Worm (Caenorhabditis elegans) whole organism, L1 larva: Measurements from ENCODE around the gene pal-1.

Source experiments
- C16A3.4 ChIP-seq: fragments of 150-350 bp; optimal IDR thresholded peaks from 2 replicates; lab custom pipeline; 2014; ENCODE audit warnings: missing biosample characterization, missing genetic modification characterization
- C34B4.2 ChIP-seq: sonication (generic microtip); optimal IDR thresholded peaks from 2 replicates; lab custom pipeline; 2017; ENCODE audit warnings: mild to moderate bottlenecking, missing genetic modification characterization, missing compliant biosample characterization
- F16B12.6 ChIP-seq: fragments of 150-350 bp; optimal IDR thresholded peaks from 2 replicates; lab custom pipeline; 2014; ENCODE audit warnings: missing biosample characterization, missing genetic modification characterization
- aha-1 ChIP-seq: fragments of 150-350 bp; optimal IDR thresholded peaks from 2 replicates; lab custom pipeline; 2014; ENCODE audit warnings: missing biosample characterization, missing genetic modification characterization
- ama-1 ChIP-seq: fragments of 150-350 bp; optimal IDR thresholded peaks from 2 replicates; lab custom pipeline; 2014
- blmp-1 ChIP-seq: fragments of 150-350 bp; optimal IDR thresholded peaks from 2 replicates; lab custom pipeline; 2014; ENCODE audit warnings: missing biosample characterization, missing genetic modification characterization
- ceh-82 ChIP-seq, 3 experiments: fragments of 150-350 bp in 1 of 3; sonication (generic microtip) in 2 of 3; optimal IDR thresholded peaks; 2 replicates each; lab custom pipeline; 2014 to 2017; ENCODE audit warnings: missing biosample characterization in 3 of 3, missing genetic modification characterization in 3 of 3
- ces-1 ChIP-seq: fragments of 150-350 bp; optimal IDR thresholded peaks from 2 replicates; lab custom pipeline; 2014; ENCODE audit warnings: missing biosample characterization, missing genetic modification reagents, missing genetic modification characterization
- egl-13 ChIP-seq: sonication (generic microtip); optimal IDR thresholded peaks from 2 replicates; lab custom pipeline; 2016; ENCODE audit warnings: missing genotype, missing genetic modification reagents, missing genetic modification characterization, missing compliant biosample characterization
- egl-27 ChIP-seq, 2 experiments: fragments of 150-350 bp in 1 of 2; sonication (generic microtip); optimal IDR thresholded peaks; 3 replicates each; lab custom pipeline; 2017 to 2018; ENCODE audit warnings: missing biosample characterization in 2 of 2, missing genetic modification characterization in 2 of 2, missing genetic modification reagents in 2 of 2
- elt-2 ChIP-seq: sonication (generic microtip); optimal IDR thresholded peaks from 2 replicates; lab custom pipeline; 2016; ENCODE audit warnings: missing genetic modification characterization, mild to moderate bottlenecking, inconsistent platforms, missing compliant biosample characterization, missing genetic modification reagents
- elt-3 ChIP-seq, 6 experiments: fragments of 150-350 bp in 1 of 6; sonication (generic microtip); optimal IDR thresholded peaks; 2 replicates each; lab custom pipeline; 2017 to 2018; ENCODE audit warnings: missing biosample characterization in 6 of 6, missing genetic modification characterization in 6 of 6, inconsistent platforms in 1 of 6
- fkh-10 ChIP-seq: sonication (generic microtip); optimal IDR thresholded peaks from 2 replicates; lab custom pipeline; 2017; ENCODE audit warnings: missing biosample characterization, missing genetic modification reagents, missing genetic modification characterization
- fkh-8 ChIP-seq: sonication (generic microtip); optimal IDR thresholded peaks from 2 replicates; lab custom pipeline; 2016; ENCODE audit warnings: mild to moderate bottlenecking, missing genetic modification characterization, missing compliant biosample characterization
- fos-1 ChIP-seq: fragments of 150-350 bp; optimal IDR thresholded peaks from 2 replicates; lab custom pipeline; 2014; ENCODE audit warnings: missing biosample characterization, missing genetic modification characterization
- hlh-4 ChIP-seq: sonication (generic microtip); optimal IDR thresholded peaks from 2 replicates; lab custom pipeline; 2016; ENCODE audit warnings: mild to moderate bottlenecking, missing genetic modification characterization, missing compliant biosample characterization
- hpl-2 ChIP-seq: fragments of 150-350 bp; optimal IDR thresholded peaks from 2 replicates; lab custom pipeline; 2014; ENCODE audit warnings: missing biosample characterization, missing genetic modification reagents, missing genetic modification characterization
- isw-1 ChIP-seq: fragments of 200-800 bp; sonication (Bioruptor generic); IDR thresholded peaks from 2 replicates; pipeline ENCODE4 v1.3.6; 2022; ENCODE audit warnings: missing genetic modification characterization, missing compliant biosample characterization
- lin-13 ChIP-seq: fragments of 150-350 bp; optimal IDR thresholded peaks from 2 replicates; lab custom pipeline; 2014; ENCODE audit warnings: missing biosample characterization, missing genetic modification reagents, missing genetic modification characterization
- lin-35 ChIP-seq, 2 experiments: fragments of 150-350 bp; optimal IDR thresholded peaks; 2 replicates each; lab custom pipeline; 2014; ENCODE audit warnings: missing biosample characterization in 2 of 2, missing genetic modification characterization in 2 of 2, missing genetic modification reagents in 2 of 2
- lir-3 ChIP-seq: sonication (generic microtip); optimal IDR thresholded peaks from 2 replicates; lab custom pipeline; 2016; ENCODE audit warnings: mild to moderate bottlenecking, missing genetic modification characterization, moderate library complexity, missing compliant biosample characterization; ENCODE audit not compliant: poor library complexity
- mef-2 ChIP-seq: fragments of 150-350 bp; optimal IDR thresholded peaks from 2 replicates; lab custom pipeline; 2014; ENCODE audit warnings: missing biosample characterization, missing genetic modification characterization
- nhr-12 ChIP-seq: sonication (generic microtip); optimal IDR thresholded peaks from 2 replicates; lab custom pipeline; 2017; ENCODE audit warnings: missing biosample characterization, missing genetic modification characterization
- nhr-19 ChIP-seq: fragments of 200-800 bp; sonication (Bioruptor generic); conservative IDR thresholded peaks from 2 replicates; pipeline ENCODE4 v1.3.6; 2022; ENCODE audit warnings: missing genetic modification characterization, missing compliant biosample characterization
- nhr-28 ChIP-seq: fragments of 150-350 bp; optimal IDR thresholded peaks from 2 replicates; lab custom pipeline; 2014; ENCODE audit warnings: missing biosample characterization, missing genetic modification characterization
- nhr-47 ChIP-seq: sonication (generic microtip); optimal IDR thresholded peaks from 2 replicates; lab custom pipeline; 2016; ENCODE audit warnings: mild to moderate bottlenecking, missing genetic modification characterization, moderate library complexity, missing compliant biosample characterization
- nhr-77 ChIP-seq: fragments of 150-350 bp; optimal IDR thresholded peaks from 2 replicates; lab custom pipeline; 2014; ENCODE audit warnings: missing biosample characterization, missing genetic modification characterization
- nhr-84 ChIP-seq: sonication (generic microtip); optimal IDR thresholded peaks from 2 replicates; lab custom pipeline; 2017; ENCODE audit warnings: missing biosample characterization, missing genetic modification characterization
- pag-3 ChIP-seq: sonication (generic microtip); optimal IDR thresholded peaks from 2 replicates; lab custom pipeline; 2017; ENCODE audit warnings: missing genetic modification characterization, mild to moderate bottlenecking, missing compliant biosample characterization, antibody characterized with exemption, borderline replicate concordance; ENCODE audit not compliant: insufficient read depth
- pqm-1 ChIP-seq: sonication (generic microtip); optimal IDR thresholded peaks from 3 replicates; lab custom pipeline; 2017; ENCODE audit warnings: missing biosample characterization, missing genetic modification characterization
- snpc-4 ChIP-seq: fragments of 150-350 bp; optimal IDR thresholded peaks from 2 replicates; lab custom pipeline; 2014; ENCODE audit warnings: missing biosample characterization, missing genetic modification characterization
- snu-23 ChIP-seq: sonication (generic microtip); optimal IDR thresholded peaks from 2 replicates; lab custom pipeline; 2016; ENCODE audit warnings: missing genetic modification characterization, missing compliant biosample characterization
- sox-4 ChIP-seq: sonication (generic microtip); optimal IDR thresholded peaks from 2 replicates; lab custom pipeline; 2016; ENCODE audit warnings: missing genetic modification characterization, missing compliant biosample characterization
- swsn-7 ChIP-seq: sonication (generic microtip); optimal IDR thresholded peaks from 2 replicates; lab custom pipeline; 2016; ENCODE audit warnings: missing genetic modification characterization, missing compliant biosample characterization
- unc-130 ChIP-seq: fragments of 150-350 bp; optimal IDR thresholded peaks from 2 replicates; lab custom pipeline; 2017; ENCODE audit warnings: missing biosample characterization, missing genetic modification characterization, inconsistent platforms
- unc-62 ChIP-seq: fragments of 150-350 bp; optimal IDR thresholded peaks from 2 replicates; lab custom pipeline; 2014; ENCODE audit warnings: missing biosample characterization, missing genetic modification reagents, missing genetic modification characterization
- unc-86 ChIP-seq: sonication (generic microtip); optimal IDR thresholded peaks from 2 replicates; lab custom pipeline; 2016; ENCODE audit warnings: missing genetic modification characterization, missing compliant biosample characterization
- unc-98 ChIP-seq: fragments of 200-800 bp; sonication (Bioruptor generic); IDR thresholded peaks from 2 replicates; pipeline ENCODE4 v1.3.6; 2022; ENCODE audit warnings: missing genetic modification characterization, missing compliant biosample characterization
- vab-15 ChIP-seq: sonication (generic microtip); optimal IDR thresholded peaks from 2 replicates; lab custom pipeline; 2017; ENCODE audit warnings: missing genotype, mild to moderate bottlenecking, missing genetic modification characterization, missing compliant biosample characterization
- ztf-4 ChIP-seq: fragments of 150-350 bp; optimal IDR thresholded peaks from 2 replicates; lab custom pipeline; 2014; ENCODE audit warnings: missing biosample characterization, missing genetic modification characterization

Gene pal-1

DNA sequence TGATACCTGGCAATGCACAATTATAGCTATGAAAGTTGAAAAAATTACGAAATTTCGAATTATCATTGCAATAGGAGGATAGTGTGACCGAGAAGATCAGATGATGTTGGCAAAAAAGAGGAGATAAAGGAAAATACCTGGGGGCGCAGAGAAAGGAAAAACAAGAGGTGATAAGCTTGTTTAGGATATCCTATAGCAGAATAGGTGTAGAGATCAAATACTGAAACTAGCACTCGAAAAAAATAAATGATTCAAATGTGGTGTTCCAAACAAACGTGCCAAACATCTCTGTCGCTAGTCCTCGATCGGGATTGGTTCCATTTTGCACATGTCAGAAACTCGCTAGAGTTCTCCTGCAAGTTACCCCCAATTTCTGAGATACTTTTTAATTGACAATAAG, 20.1 kb upstream of the pal-1 start, which contains the start of gene F26A1.9:
F26A1.9 (minus strand) TSS at position 101 of the 400 bp plus-strand sequence.
- TF ChIP-seq snpc-4 (tag; lab: Kevin White, UChicago) (no peak), lin-35 (GFP tag; optimal IDR thresholded peaks at IDR 0.05; lab: Kevin White, UChicago) (no peak)

DNA sequence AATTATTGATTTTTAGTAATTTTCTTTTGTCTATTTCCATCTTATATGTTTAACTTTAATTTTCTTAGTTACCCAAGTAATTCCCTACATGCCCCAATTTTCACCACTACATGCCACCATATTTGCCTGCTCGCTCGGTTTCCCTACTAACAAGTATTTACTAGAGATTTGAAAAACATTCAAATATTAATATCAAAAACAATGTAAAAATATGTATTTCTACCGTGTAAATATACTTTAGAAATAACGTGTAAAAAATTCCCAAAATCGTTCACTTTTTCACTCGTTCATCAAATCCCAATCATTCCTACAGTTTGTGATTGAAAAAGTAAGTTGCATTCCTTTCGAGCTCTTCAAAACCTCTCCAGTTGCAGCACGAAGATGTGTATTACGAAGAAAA, 17.2 kb upstream of the pal-1 start, which contains the start of gene F26A1.3:
F26A1.3 (plus strand) TSS at position 301 of the 400 bp plus-strand sequence.
- TF ChIP-seq elt-3 (tag; optimal IDR thresholded peaks at IDR 0.05; lab: Kevin White, UChicago) = no peak
- no peak for TF ChIP-seq nhr-28
- TF ChIP-seq unc-62 (GFP tag; lab: Kevin White, UChicago) = no peak
- no peak for TF ChIP-seq snu-23 (GFP tag; lab: Kevin White, UChicago)
- TF ChIP-seq sox-4 (tag; lab: Kevin White, UChicago) = no peak
- TF ChIP-seq F16B12.6 (tag; lab: Kevin White, UChicago) = no peak
- no peak for TF ChIP-seq nhr-47 (tag; lab: Kevin White, UChicago)
- no peak for TF ChIP-seq fkh-8
- TF ChIP-seq ceh-82 (tag; optimal IDR thresholded peaks at IDR 0.05; lab: Kevin White, UChicago) = no peak
- TF ChIP-seq nhr-12 = no peak
- no peak for TF ChIP-seq hlh-4 (tag; lab: Kevin White, UChicago)
- TF ChIP-seq nhr-84 (tag; lab: Kevin White, UChicago) = no peak
- no peak for TF ChIP-seq C16A3.4 (tag; lab: Kevin White, UChicago)

ce11 chrIII:4822140-4822539, 12.8 kb upstream of the pal-1 start, which contains the start of gene F26A1.8:
F26A1.8 (minus strand) TSS chrIII:4822240.
- TF ChIP-seq unc-98 (GFP tag; lab: Robert Waterston, UW) = no peak
- no peak for TF ChIP-seq ztf-4 (tag; lab: Kevin White, UChicago)
- no peak for TF ChIP-seq isw-1 (GFP tag; lab: Robert Waterston, UW)
- no peak for TF ChIP-seq unc-62 (GFP tag; lab: Kevin White, UChicago)
- TF ChIP-seq elt-2 (tag; lab: Kevin White, UChicago) = no peak
- TF ChIP-seq egl-27 (tag; optimal IDR thresholded peaks at IDR 0.05; lab: Kevin White, UChicago) = no peak
- no peak for TF ChIP-seq C34B4.2 (tag; lab: Kevin White, UChicago)
- no peak for TF ChIP-seq egl-13
- no peak for TF ChIP-seq aha-1 (tag; lab: Kevin White, UChicago)
- no peak for TF ChIP-seq lin-35 (GFP tag; optimal IDR thresholded peaks at IDR 0.05; lab: Kevin White, UChicago)

DNA sequence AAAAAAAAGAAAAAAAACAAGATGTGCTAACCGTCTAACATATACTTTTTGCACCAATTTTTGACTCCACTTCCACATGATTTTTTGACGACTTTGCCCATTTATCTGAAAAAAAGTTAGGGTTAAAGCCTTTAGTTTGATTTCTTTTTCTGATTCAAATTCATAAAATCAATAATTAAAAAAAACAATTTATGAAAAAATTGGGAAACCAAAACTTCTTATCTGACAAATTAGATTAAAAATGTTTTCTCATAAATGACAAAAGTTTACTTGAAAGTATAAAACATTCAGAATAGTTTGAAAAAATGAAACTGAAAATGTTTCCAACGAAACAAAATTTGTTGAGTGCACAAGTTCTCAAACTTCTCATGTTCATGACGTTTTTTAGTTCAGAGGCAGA, 10.5 kb upstream of the pal-1 start, which contains the start of gene F26A1.7:
F26A1.7 (minus strand) TSS at position 101 of the 400 bp plus-strand sequence.
- no peak for TF ChIP-seq hpl-2
- no peak for TF ChIP-seq fos-1 (tag; lab: Kevin White, UChicago)
- no peak for TF ChIP-seq swsn-7
- no peak for TF ChIP-seq ces-1 (GFP tag; lab: Kevin White, UChicago)
- no peak for TF ChIP-seq fkh-10 (GFP tag; lab: Kevin White, UChicago)

DNA sequence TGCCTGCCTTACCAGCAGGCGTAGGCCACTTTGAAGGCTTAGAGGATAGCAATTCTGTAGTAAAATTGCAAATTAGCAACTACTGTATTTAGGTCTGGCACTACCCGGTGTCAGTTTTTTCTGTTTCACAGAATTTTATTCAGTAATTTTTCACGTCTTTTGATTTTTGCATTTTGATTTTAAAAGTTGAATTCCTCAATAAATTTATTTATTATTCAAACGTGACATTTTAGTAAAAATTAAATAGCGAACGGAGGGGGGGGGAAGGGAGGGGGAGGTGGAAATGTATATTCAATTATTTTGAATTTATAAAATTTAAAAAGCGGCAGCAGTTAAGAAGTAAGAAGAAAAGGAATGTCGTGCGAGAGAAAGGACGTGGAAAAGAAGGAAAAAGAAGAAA, 7.9 kb upstream of the pal-1 start, which contains the start of gene F26A1.4:
F26A1.4 (plus strand) TSS at position 301 of the 400 bp plus-strand sequence.
- no peak for TF ChIP-seq blmp-1 (tag; lab: Kevin White, UChicago)
- TF ChIP-seq mef-2 (tag; lab: Kevin White, UChicago) = no peak
- TF ChIP-seq lin-13 (GFP tag; lab: Kevin White, UChicago) = no peak
- TF ChIP-seq nhr-77 (tag; lab: Kevin White, UChicago) = no peak
- no peak for TF ChIP-seq egl-27 (tag; optimal IDR thresholded peaks at IDR 0.05; lab: Kevin White, UChicago)
- no peak for TF ChIP-seq lir-3 (tag; lab: Kevin White, UChicago)
- no peak for TF ChIP-seq pqm-1 (tag; lab: Kevin White, UChicago)
- TF ChIP-seq unc-130 (tag; lab: Kevin White, UChicago) = no peak
- no peak for TF ChIP-seq unc-86 (tag; lab: Kevin White, UChicago)
- no peak for TF ChIP-seq nhr-19 (GFP tag; lab: Robert Waterston, UW)
- no peak for TF ChIP-seq vab-15 (tag; lab: Kevin White, UChicago)
- no peak for TF ChIP-seq unc-62 (GFP tag; lab: Kevin White, UChicago)
- TF ChIP-seq ama-1 = no peak
- no peak for TF ChIP-seq sox-4 (tag; lab: Kevin White, UChicago)
- no peak for TF ChIP-seq elt-3 (tag; optimal IDR thresholded peaks at IDR 0.05; lab: Kevin White, UChicago)
- no peak for TF ChIP-seq pag-3 (tag; lab: Kevin White, UChicago)
